Worm (Caenorhabditis elegans): ENCODE results near the gene drap-1.

Gene drap-1

DNA sequence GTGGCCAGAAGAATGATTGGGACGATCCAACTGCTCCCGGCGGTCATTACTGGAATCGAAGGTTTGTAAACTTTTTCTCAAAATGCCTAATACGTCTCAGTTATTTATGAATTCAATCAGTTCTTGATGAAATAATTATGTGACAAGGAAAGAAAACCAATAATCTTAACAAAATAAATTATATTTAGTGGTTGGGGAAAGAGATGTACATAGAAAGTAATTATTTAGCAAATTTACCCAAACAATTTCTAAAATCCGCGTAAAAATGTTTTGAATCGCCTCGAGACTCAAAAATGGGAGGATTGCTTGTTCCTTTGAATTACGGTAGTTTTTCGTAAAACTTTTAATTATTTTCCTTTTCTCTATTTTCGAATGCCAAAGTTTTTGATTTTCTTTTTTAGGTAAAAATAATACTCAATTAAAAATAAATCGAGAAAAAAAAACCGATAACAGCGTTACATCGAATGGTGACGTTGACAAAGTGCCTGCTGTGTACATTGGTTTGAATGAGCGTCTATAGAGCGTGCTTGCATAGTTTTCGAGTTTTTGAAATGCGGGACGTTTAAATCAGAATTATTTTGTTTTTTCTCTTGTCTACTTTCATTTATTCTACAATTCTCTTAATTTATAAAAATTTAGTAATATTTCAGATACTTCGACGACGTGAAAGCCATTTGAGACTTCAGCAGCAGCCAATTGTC is at the start of gene drap-1, which contains the start of gene aagr-3:
TSS of gene drap-1 (plus strand) at position 645 of the 701 bp plus-strand sequence.
TSS of gene aagr-3 (minus strand) at position 51 of the 701 bp plus-strand sequence.
- TF ChIP-seq unc-62 (GFP tag; optimal IDR thresholded peaks at IDR 0.05), result no peak

DNA sequence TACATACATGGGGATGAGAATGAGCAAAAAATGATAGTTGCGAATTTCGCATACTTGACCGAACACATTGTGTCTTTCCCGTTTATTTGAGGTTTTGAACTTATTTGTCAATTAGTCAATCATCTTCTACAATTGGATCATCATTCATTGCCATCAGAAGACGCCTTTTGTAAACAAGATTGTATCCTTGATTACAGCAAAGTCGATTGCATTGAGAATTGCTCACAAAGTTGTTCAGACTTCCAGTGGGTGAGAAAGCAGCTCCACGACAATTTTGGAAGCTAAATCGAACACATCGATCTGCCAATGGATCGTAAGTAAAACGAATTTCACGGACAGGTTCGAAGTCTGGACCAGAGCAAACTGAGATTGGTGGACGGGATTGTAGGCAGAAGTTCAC is 49.6 kb upstream of the drap-1 start:
- no peak for TF ChIP-seq unc-62 (GFP tag; optimal IDR thresholded peaks at IDR 0.05)

DNA sequence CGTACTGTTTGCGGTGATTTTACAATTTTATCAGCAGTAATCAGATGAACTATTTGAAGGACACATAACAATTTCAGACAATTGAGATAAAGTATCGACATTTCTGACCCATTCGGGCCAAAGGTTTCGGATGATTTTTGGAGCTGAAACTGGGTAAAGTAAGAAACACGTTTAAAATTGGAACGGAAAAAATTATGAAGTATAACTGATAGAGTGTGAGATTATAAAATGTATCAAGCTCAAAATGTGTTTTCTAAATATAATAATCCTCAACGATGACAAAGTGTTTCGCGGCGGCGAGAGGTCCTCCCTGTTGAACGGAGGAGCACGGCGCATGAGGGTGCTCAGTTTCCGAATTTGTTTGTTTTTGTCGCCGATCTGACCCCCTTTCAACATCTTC is 44.3 kb upstream of the drap-1 start, which contains the start of gene ZK287.4:
TSS of gene ZK287.4 (minus strand) at position 101 of the 400 bp plus-strand sequence.
- no peak for TF ChIP-seq unc-62 (GFP tag; optimal IDR thresholded peaks at IDR 0.05)

DNA sequence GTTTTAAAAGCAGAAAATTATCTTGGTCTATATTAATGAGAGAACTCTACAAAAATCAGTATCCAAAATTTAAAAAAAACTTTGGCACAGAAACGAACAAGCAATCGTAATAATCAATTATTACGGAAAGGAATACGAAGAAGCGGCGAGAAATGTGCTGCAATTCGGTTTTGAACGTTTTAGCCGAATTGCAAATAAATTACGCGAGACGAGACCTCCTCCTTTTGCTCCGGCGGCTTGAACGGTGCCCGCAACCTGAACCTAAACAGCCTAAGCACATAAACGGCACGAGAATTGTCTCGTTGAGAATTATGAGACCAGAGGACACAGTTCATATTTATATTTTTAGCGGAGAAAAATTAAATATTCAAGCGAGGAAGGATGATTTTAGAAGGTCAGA is 40.5 kb upstream of the drap-1 start:
- TF ChIP-seq unc-62 (GFP tag; optimal IDR thresholded peaks at IDR 0.05), result no peak

- no peak for TF ChIP-seq unc-62 (GFP tag; optimal IDR thresholded peaks at IDR 0.05)
Observed at ce11 chrV:9690099-9690572, 39.8 kb upstream of the drap-1 start, which contains the start of gene rbx-1. rbx-1 (minus strand) TSS chrV:9690522.

DNA sequence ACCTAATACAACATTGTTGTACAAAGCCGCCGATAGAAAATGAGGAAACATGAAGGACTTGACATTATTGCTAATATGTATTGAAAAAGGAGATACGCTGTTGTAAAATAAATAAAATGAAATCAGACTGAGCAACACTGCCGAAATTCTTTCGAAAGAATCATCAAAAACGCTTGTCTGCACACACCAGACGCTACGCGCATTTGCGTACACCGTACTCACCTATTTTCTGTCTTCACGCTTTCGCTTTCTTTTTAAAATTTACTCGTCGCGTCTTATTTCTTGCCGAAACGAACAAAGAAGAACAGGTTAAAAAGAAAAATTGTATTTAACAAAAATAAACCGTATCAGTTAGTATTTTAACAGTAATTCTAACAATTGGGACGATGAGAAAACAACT is 39.2 kb upstream of the drap-1 start:
- TF ChIP-seq unc-62 (GFP tag; optimal IDR thresholded peaks at IDR 0.05), result no peak

DNA sequence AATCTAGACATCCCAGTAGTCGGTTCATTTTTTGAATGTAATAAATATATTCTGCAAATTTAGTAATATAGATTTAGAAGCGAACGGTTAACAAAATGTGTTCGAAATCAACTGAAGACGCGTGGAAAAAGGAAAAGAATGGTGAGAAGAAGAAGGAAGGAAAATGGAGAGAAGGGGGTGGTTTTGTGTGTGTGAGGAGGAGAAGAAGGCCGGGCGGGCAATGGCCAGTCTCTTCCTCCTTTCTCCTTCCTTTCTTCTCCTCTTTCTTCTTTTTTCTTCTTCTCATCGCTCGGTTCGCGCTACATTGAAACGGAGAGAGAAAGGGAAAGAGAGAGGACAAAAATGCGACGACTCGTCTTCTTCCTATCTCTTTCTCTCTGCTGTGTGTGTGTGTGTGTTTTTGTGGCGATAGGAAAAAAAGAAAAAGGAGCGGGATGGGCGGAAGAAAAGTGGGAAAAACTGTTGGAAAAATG is 37.8 kb upstream of the drap-1 start, which contains the start of gene ztf-9:
TSS of gene ztf-9 (minus strand) at position 51 of the 473 bp plus-strand sequence.
- no peak for TF ChIP-seq unc-62 (GFP tag; optimal IDR thresholded peaks at IDR 0.05)

DNA sequence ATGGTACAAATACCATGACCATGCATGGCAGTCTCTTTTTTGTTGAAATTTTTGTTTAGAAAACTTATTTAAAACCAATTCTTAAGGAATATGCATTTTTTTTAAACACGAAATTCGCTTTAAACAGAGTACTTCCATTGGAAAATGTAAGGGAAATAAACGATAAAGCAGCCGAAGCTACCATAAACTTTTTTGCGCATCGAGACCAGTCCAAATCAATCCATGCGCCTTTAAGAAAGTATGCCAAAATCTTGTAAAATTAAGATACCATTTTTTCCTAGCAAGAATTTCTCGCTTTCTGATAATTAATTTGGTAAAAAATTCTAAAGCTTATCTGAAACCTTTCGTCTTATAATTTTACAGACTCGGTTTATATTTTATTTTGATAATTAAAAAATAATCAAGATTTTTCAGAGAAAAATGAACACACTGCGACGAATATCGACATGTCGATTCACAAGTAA is 37.2 kb upstream of the drap-1 start, which contains the start of gene ZK287.7:
TSS of gene ZK287.7 (plus strand) at position 414 of the 464 bp plus-strand sequence.
- no peak for TF ChIP-seq unc-62 (GFP tag; optimal IDR thresholded peaks at IDR 0.05)

ce11 chrV:9696715-9697114 is 33.2 kb upstream of the drap-1 start, which contains the start of gene her-1:
her-1 (plus strand) TSS chrV:9697015.
- TF ChIP-seq unc-62 (GFP tag; optimal IDR thresholded peaks at IDR 0.05), result no peak

- no peak for TF ChIP-seq unc-62 (GFP tag; optimal IDR thresholded peaks at IDR 0.05)
Observed at ce11 chrV:9699216-9699615, 30.7 kb upstream of the drap-1 start.

DNA sequence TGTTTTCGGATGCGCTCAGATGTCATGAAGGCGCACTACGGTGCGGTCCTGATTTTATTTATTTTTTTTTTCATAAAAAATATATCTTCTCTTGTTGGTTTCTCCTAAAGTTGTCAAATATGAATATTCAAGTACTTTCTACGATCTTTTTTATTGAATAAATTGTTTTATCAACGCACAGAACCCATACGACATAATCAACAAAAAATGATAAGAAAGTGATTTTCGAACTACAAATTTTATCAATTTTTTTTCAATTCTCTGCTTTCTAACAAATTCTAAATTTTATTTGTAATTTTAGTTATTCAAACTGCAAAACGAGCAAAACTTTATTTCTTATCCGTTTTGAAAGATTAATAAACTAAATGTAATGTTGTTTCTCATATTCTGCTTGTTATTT is 28.0 kb upstream of the drap-1 start:
- TF ChIP-seq unc-62 (GFP tag; optimal IDR thresholded peaks at IDR 0.05), result no peak

DNA sequence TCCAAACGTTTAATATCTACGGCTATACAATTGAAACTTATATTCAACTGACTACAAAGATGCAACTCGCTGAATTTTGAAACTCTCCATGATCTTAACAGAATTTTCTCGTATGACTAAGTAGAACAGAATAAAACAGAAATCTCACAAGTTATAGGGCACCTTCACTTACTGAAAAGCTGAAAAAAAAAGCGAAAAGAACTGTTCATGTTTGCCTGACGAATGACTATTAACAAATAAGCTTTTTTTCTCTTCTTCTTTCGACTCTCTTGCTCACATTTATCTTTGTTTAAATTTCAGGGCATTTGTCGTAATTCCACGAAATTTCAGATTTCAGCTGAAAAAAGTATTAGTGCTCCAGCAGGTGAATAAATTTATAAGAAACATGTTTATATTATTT is 27.2 kb upstream of the drap-1 start, which contains the start of gene xbx-6:
TSS of gene xbx-6 (plus strand) at position 301 of the 400 bp plus-strand sequence.
- TF ChIP-seq unc-62 (GFP tag; optimal IDR thresholded peaks at IDR 0.05), result no peak

DNA sequence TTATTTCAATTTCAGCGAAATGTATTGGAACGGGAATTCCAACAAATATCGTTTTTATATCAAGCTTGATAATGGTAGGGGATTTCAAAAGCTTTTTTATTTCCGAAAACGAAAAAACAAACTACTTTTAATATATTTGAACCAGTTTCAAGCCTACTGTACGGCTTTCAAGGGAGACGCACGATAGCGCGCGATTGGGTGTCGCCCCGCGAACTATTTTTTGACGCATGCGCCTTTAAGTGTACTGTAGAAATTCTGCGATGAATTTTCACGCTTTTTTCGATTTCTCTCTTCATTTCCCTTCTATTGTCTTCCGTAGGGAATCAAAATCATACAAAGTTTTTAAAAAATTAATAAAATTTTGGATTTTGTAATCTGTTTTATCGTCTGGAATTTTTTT is 26.4 kb upstream of the drap-1 start:
- TF ChIP-seq unc-62 (GFP tag; optimal IDR thresholded peaks at IDR 0.05), result no peak

- TF ChIP-seq unc-62 (GFP tag; optimal IDR thresholded peaks at IDR 0.05), result no peak
Observed at ce11 chrV:9704399-9704798, 25.5 kb upstream of the drap-1 start.

DNA sequence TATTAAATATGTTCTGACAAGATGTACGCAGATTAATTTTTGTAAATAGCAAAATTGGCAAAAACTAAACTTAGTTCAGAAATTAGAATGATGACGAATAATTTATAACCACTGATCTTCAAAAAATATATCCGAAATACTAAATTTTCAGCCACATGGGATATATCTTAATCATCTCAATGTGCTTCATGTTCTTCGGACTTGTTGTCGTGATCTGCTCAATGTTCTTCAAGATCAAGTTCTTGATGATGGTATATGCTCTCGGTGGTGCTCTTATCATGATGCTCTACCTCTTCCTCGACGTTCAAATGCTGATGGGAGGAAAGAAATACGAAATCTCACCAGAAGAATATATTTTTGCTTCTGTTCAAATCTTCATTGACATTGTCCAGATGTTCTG is 23.3 kb upstream of the drap-1 start:
- no peak for TF ChIP-seq unc-62 (GFP tag; optimal IDR thresholded peaks at IDR 0.05)

DNA sequence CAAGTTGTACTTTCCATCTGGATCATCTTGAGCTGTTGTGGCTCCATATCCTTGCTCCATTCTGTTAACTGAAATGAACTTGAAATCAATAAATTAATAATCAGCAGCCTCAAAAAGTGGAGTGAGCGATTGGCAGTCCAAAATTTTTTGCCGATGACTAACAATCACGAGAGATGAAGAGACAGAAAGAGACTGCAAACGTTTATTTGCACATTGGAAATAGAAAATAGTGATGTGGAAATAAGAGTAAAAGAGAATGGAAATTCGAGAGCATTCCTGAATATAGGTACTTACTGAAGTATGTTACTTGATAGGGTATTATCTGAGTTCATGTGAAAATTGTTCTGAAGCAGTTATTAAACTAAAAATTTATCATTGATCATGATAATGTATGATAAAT is 20.2 kb upstream of the drap-1 start, which contains the start of gene tag-120:
TSS of gene tag-120 (minus strand) at position 68 of the 400 bp plus-strand sequence.
- no peak for TF ChIP-seq unc-62 (GFP tag; optimal IDR thresholded peaks at IDR 0.05)

DNA sequence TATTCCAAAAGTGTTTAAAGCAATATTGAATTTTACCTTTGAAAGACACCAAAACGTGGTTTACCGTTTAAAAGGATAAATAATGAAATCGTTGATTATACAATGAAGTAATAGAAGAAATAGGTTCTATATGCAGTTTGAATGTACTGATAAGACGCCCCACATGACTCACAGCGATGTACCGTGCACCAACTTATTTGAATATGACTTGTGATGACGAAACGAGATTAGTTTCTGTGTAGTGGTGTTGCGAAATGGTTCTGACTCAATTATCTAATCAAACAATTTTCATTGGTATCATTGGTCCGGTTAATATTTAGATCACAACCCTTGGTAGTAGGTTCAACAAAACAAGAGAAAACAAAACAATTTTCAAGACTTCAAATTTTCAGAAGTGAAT is 18.7 kb upstream of the drap-1 start:
- TF ChIP-seq unc-62 (GFP tag; optimal IDR thresholded peaks at IDR 0.05), result no peak

Measured in whole organism, dauer.